Fruit fly (Drosophila melanogaster) whole organism, embryonic: Measurements from ENCODE around the gene Mtpalpha.

ENCODE experiments used
- Aef1 ChIP-seq: fragments of 200-800 bp; sonication (Bioruptor generic); IDR thresholded peaks from 3 replicates; pipeline ENCODE4 v1.3.6; 2022; ENCODE audit warnings: missing biosample characterization, missing genetic modification characterization
- Atf6 ChIP-seq: fragments of 200-800 bp; sonication (Bioruptor generic); IDR thresholded peaks from 2 replicates; pipeline ENCODE4 v1.3.6; 2022; ENCODE audit warnings: missing biosample characterization, missing genetic modification characterization
- CG10979 ChIP-seq: fragments of 200-800 bp; sonication (Bioruptor generic); optimal IDR thresholded peaks from 2 replicates; lab custom pipeline; 2018; ENCODE audit warnings: missing biosample characterization, mild to moderate bottlenecking, missing genetic modification characterization, moderate library complexity
- CG11247 ChIP-seq: fragments of 200-800 bp; sonication (Bioruptor generic); IDR thresholded peaks from 2 replicates; pipeline ENCODE4 v1.3.6; 2022; ENCODE audit warnings: missing biosample characterization, missing genetic modification characterization
- CG11398 ChIP-seq: fragments of 200-800 bp; sonication (Bioruptor generic); optimal IDR thresholded peaks from 2 replicates; lab custom pipeline; 2016; ENCODE audit warnings: missing biosample characterization, missing genetic modification characterization
- CG12071 ChIP-seq: fragments of 200-800 bp; sonication (Bioruptor generic); optimal IDR thresholded peaks from 3 replicates; lab custom pipeline; 2018; ENCODE audit warnings: missing biosample characterization, mild to moderate bottlenecking, missing genetic modification characterization
- CG12942 ChIP-seq: fragments of 200-800 bp; sonication (Bioruptor generic); optimal IDR thresholded peaks from 3 replicates; lab custom pipeline; 2016; ENCODE audit warnings: missing biosample characterization, missing genetic modification characterization
- CG13424 ChIP-seq: fragments of 200-800 bp; sonication (Bioruptor generic); optimal IDR thresholded peaks from 2 replicates; lab custom pipeline; 2019; ENCODE audit warnings: missing biosample characterization, mild to moderate bottlenecking, missing genetic modification characterization, moderate library complexity
- CG13775 ChIP-seq: fragments of 200-800 bp; sonication (Bioruptor generic); optimal IDR thresholded peaks from 3 replicates; lab custom pipeline; 2017; ENCODE audit warnings: missing biosample characterization, mild to moderate bottlenecking, missing genetic modification characterization
- CG15479 ChIP-seq: fragments of 200-800 bp; sonication (Bioruptor generic); optimal IDR thresholded peaks from 3 replicates; lab custom pipeline; 2019; ENCODE audit warnings: missing biosample characterization, mild to moderate bottlenecking, missing genetic modification characterization, moderate library complexity
- CG1602 ChIP-seq: fragments of 200-800 bp; sonication (Bioruptor generic); optimal IDR thresholded peaks from 3 replicates; lab custom pipeline; 2016; ENCODE audit warnings: missing biosample characterization, missing genetic modification characterization
- CG17568 ChIP-seq: fragments of 200-800 bp; sonication (Bioruptor generic); optimal IDR thresholded peaks from 2 replicates; lab custom pipeline; 2018; ENCODE audit warnings: missing biosample characterization, mild to moderate bottlenecking, missing genetic modification characterization, moderate library complexity
- CG18619 ChIP-seq: fragments of 200-800 bp; sonication (Bioruptor generic); optimal IDR thresholded peaks from 3 replicates; lab custom pipeline; 2017; ENCODE audit warnings: missing biosample characterization, mild to moderate bottlenecking, missing genetic modification characterization
- CG2199 ChIP-seq: fragments of 200-800 bp; sonication (Bioruptor generic); IDR thresholded peaks from 3 replicates; pipeline ENCODE4 v1.3.6; 2022; ENCODE audit warnings: missing biosample characterization, missing genetic modification characterization
- CG2202 ChIP-seq: fragments of 200-800 bp; sonication (Bioruptor generic); optimal IDR thresholded peaks from 2 replicates; lab custom pipeline; 2018; ENCODE audit warnings: missing biosample characterization, mild to moderate bottlenecking, missing genetic modification characterization
- CG30403 ChIP-seq: fragments of 200-800 bp; sonication (Bioruptor generic); optimal IDR thresholded peaks from 3 replicates; lab custom pipeline; 2016; ENCODE audit warnings: missing biosample characterization, missing genetic modification characterization
- CG4617 ChIP-seq: fragments of 200-800 bp; sonication (Bioruptor generic); optimal IDR thresholded peaks from 3 replicates; lab custom pipeline; 2016; ENCODE audit warnings: missing biosample characterization, missing genetic modification characterization, borderline replicate concordance
- CG6689 ChIP-seq: fragments of 200-800 bp; sonication (Bioruptor generic); IDR thresholded peaks from 2 replicates; pipeline ENCODE4 v1.3.6; 2022; ENCODE audit warnings: missing biosample characterization, missing genetic modification characterization
- CG7372 ChIP-seq: fragments of 200-800 bp; sonication (Bioruptor generic); IDR thresholded peaks from 2 replicates; pipeline ENCODE4 v1.3.6; 2022; ENCODE audit warnings: missing biosample characterization, missing genetic modification characterization
- CG8388 ChIP-seq: fragments of 200-800 bp; sonication (Bioruptor generic); optimal IDR thresholded peaks from 2 replicates; lab custom pipeline; 2019; ENCODE audit warnings: missing biosample characterization, mild to moderate bottlenecking, missing genetic modification characterization, moderate library complexity
- Dp ChIP-seq: fragments of 200-800 bp; sonication (Bioruptor generic); optimal IDR thresholded peaks from 2 replicates; lab custom pipeline; 2018; ENCODE audit warnings: missing biosample characterization, mild to moderate bottlenecking, missing genetic modification characterization, moderate library complexity
- Hr51 ChIP-seq, 2 experiments: fragments of 200-800 bp; sonication (Bioruptor generic); optimal IDR thresholded peaks; 2 replicates in 1 of 2; 3 replicates in 1 of 2; lab custom pipeline; 2016 to 2018; ENCODE audit warnings: missing biosample characterization in 2 of 2, missing genetic modification characterization in 2 of 2, mild to moderate bottlenecking in 1 of 2, moderate library complexity in 1 of 2
- Hr78 ChIP-seq, 2 experiments: fragments of 200-800 bp in 1 of 2; fragments of >200 bp in 1 of 2; sonication (Bioruptor generic) in 1 of 2; optimal IDR thresholded peaks; 2 replicates each; lab custom pipeline; 2017 to 2019; ENCODE audit warnings: missing biosample characterization in 2 of 2, missing genetic modification characterization in 2 of 2, mild to moderate bottlenecking in 1 of 2, moderate library complexity in 1 of 2
- Mad ChIP-seq: fragments of 200-800 bp; sonication (Bioruptor generic); optimal IDR thresholded peaks from 2 replicates; lab custom pipeline; 2016; ENCODE audit warnings: missing biosample characterization, missing genetic modification characterization
- NC2β ChIP-seq: fragments of 200-800 bp; sonication (Bioruptor generic); optimal IDR thresholded peaks from 2 replicates; lab custom pipeline; 2016; ENCODE audit warnings: missing biosample characterization, missing genetic modification characterization
- Nf-YB ChIP-seq: fragments of 200-800 bp; sonication (Bioruptor generic); optimal IDR thresholded peaks from 3 replicates; lab custom pipeline; 2019; ENCODE audit warnings: missing biosample characterization, mild to moderate bottlenecking, missing genetic modification characterization, moderate library complexity
- NfI ChIP-seq: fragments of 200-800 bp; sonication (Bioruptor generic); optimal IDR thresholded peaks from 3 replicates; lab custom pipeline; 2018; ENCODE audit warnings: missing biosample characterization, mild to moderate bottlenecking, missing genetic modification characterization, moderate library complexity
- Sry-δ ChIP-seq: fragments of 200-800 bp; sonication (Bioruptor generic); optimal IDR thresholded peaks from 2 replicates; lab custom pipeline; 2016; ENCODE audit warnings: missing biosample characterization, missing genetic modification characterization
- chm ChIP-seq: fragments of 200-800 bp; sonication (Bioruptor generic); IDR thresholded peaks from 2 replicates; pipeline ENCODE4 v1.3.6; 2022; ENCODE audit warnings: missing biosample characterization, missing genetic modification characterization
- crol ChIP-seq: fragments of 200-800 bp; sonication (Bioruptor generic); IDR thresholded peaks from 2 replicates; pipeline ENCODE4 v1.3.6; 2022; ENCODE audit warnings: missing biosample characterization, missing genetic modification characterization
- cwo ChIP-seq: fragments of 200-800 bp; sonication (Bioruptor generic); optimal IDR thresholded peaks from 3 replicates; lab custom pipeline; 2017; ENCODE audit warnings: missing biosample characterization, missing genetic modification characterization, mild to moderate bottlenecking, moderate library complexity, missing genetic modification reagents
- dpn ChIP-seq, 2 experiments: fragments of 200-800 bp; sonication (Bioruptor generic); optimal IDR thresholded peaks; 3 replicates each; lab custom pipeline; 2016; ENCODE audit warnings: missing biosample characterization in 2 of 2, missing genetic modification characterization in 2 of 2
- eyg ChIP-seq: fragments of 200-800 bp; sonication (Bioruptor generic); optimal IDR thresholded peaks from 3 replicates; lab custom pipeline; 2016; ENCODE audit warnings: missing biosample characterization, missing genetic modification characterization
- fd96Cb ChIP-seq: fragments of 200-800 bp; sonication (Bioruptor generic); optimal IDR thresholded peaks from 2 replicates; lab custom pipeline; 2018; ENCODE audit warnings: missing biosample characterization, mild to moderate bottlenecking, missing genetic modification characterization, moderate library complexity
- gem ChIP-seq: fragments of 200-800 bp; sonication (Bioruptor generic); optimal IDR thresholded peaks from 2 replicates; lab custom pipeline; 2019; ENCODE audit warnings: missing biosample characterization, mild to moderate bottlenecking, missing genetic modification characterization, moderate library complexity
- ind ChIP-seq: fragments of 200-800 bp; sonication (Bioruptor generic); optimal IDR thresholded peaks from 3 replicates; lab custom pipeline; 2016; ENCODE audit warnings: missing biosample characterization, missing genetic modification characterization
- nom ChIP-seq: fragments of 200-800 bp; sonication (Bioruptor generic); optimal IDR thresholded peaks from 2 replicates; lab custom pipeline; 2017; ENCODE audit warnings: missing biosample characterization, missing genetic modification characterization, mild to moderate bottlenecking, moderate library complexity, missing genetic modification reagents
- odd ChIP-seq: fragments of 200-800 bp; sonication (Bioruptor generic); optimal IDR thresholded peaks from 2 replicates; lab custom pipeline; 2017; ENCODE audit warnings: missing biosample characterization, mild to moderate bottlenecking, missing genetic modification characterization
- peb ChIP-seq: fragments of 200-800 bp; sonication (Bioruptor generic); IDR thresholded peaks from 2 replicates; pipeline ENCODE4 v1.3.6; 2022; ENCODE audit warnings: missing biosample characterization, missing genetic modification characterization
- phol ChIP-seq: fragments of 200-800 bp; sonication (Bioruptor generic); optimal IDR thresholded peaks from 3 replicates; lab custom pipeline; 2018; ENCODE audit warnings: missing biosample characterization, mild to moderate bottlenecking, missing genetic modification characterization, moderate library complexity
- ranshi ChIP-seq: fragments of 200-800 bp; sonication (Bioruptor generic); IDR thresholded peaks from 2 replicates; pipeline ENCODE4 v1.3.6; 2022; ENCODE audit warnings: missing biosample characterization, missing genetic modification characterization
- sc ChIP-seq, 3 experiments: fragments of >200 bp in 2 of 3; fragments of 200-800 bp in 1 of 3; sonication (Bioruptor generic) in 1 of 3; optimal IDR thresholded peaks; 2 replicates in 2 of 3; 3 replicates in 1 of 3; lab custom pipeline; 2017; ENCODE audit warnings: mild to moderate bottlenecking in 1 of 3, missing biosample characterization in 1 of 3, missing genetic modification characterization in 1 of 3, missing genetic modification reagents in 1 of 3
- sens-2 ChIP-seq: fragments of 200-800 bp; sonication (Bioruptor generic); IDR thresholded peaks from 2 replicates; pipeline ENCODE4 v1.3.6; 2022; ENCODE audit warnings: missing biosample characterization, missing genetic modification characterization
- sim ChIP-seq: fragments of 200-800 bp; sonication (Bioruptor generic); IDR thresholded peaks from 2 replicates; pipeline ENCODE4 v1.3.6; 2022; ENCODE audit warnings: missing biosample characterization, missing genetic modification characterization
- sima ChIP-seq: fragments of 200-800 bp; sonication (Bioruptor generic); optimal IDR thresholded peaks from 2 replicates; lab custom pipeline; 2016; ENCODE audit warnings: missing biosample characterization, missing genetic modification characterization
- slbo ChIP-seq: fragments of 200-800 bp; sonication (Bioruptor generic); IDR thresholded peaks from 2 replicates; pipeline ENCODE4 v1.3.6; 2022; ENCODE audit warnings: missing biosample characterization, missing genetic modification characterization
- so ChIP-seq: fragments of 200-800 bp; sonication (Bioruptor generic); IDR thresholded peaks from 3 replicates; pipeline ENCODE4 v1.3.6; 2022; ENCODE audit warnings: missing biosample characterization, missing genetic modification characterization
- usp ChIP-seq: fragments of >200 bp; optimal IDR thresholded peaks from 2 replicates; lab custom pipeline; 2017; ENCODE audit warnings: missing biosample characterization, missing genetic modification characterization
- zf30C ChIP-seq: fragments of 200-800 bp; sonication (Bioruptor generic); optimal IDR thresholded peaks from 3 replicates; lab custom pipeline; 2018; ENCODE audit warnings: missing biosample characterization, mild to moderate bottlenecking, missing genetic modification characterization

Gene Mtpalpha

dm6 chr2L:9598390-9598789 is 21.8 kb upstream of the Mtpalpha start (continued):
- TF ChIP-seq zf30C (GFP tag; lab: Kevin White, UChicago) (peak; percentile 66), fd96Cb (tag; lab: Kevin White, UChicago) (peak; percentile 75), nom (GFP tag; lab: Kevin White, UChicago) (no peak), CG7372 (GFP tag; lab: Robert Waterston, UW) (peak; percentile 50; the same call in 1 of the 2 replicates), slbo (GFP tag; lab: Robert Waterston, UW) (peak; percentile 44; the same call in 1 of the 2 replicates), Mad (GFP tag; lab: Kevin White, UChicago) (no peak), ind (GFP tag; lab: Kevin White, UChicago) (peak; percentile 10), gem (tag; lab: Kevin White, UChicago) (peak; percentile 76), CG2202 (tag; lab: Kevin White, UChicago) (peak; percentile 73), Nf-YB (GFP tag; lab: Kevin White, UChicago) (peak; percentile 22), sens-2 (peak; percentile 84), sim (GFP tag; lab: Robert Waterston, UW) (peak; percentile 71), CG17568 (GFP tag; lab: Kevin White, UChicago) (no peak), chm (GFP tag; lab: Robert Waterston, UW) (peak; percentile 84), usp (no peak), CG13775 (GFP tag; lab: Kevin White, UChicago) (peak; percentile 59), dpn (GFP tag; optimal IDR thresholded peaks at IDR 0.05; lab: Kevin White, UChicago) (peak in 1 of 2 experiments; percentile 34), sc (optimal IDR thresholded peaks at IDR 0.05; lab: Kevin White, UChicago) (no peak), sc (GFP tag; optimal IDR thresholded peaks at IDR 0.05; lab: Kevin White, UChicago) (peak; percentile 53), CG15479 (GFP tag; lab: Kevin White, UChicago) (no peak), CG4617 (peak; percentile 16), Hr78 (GFP tag; optimal IDR thresholded peaks at IDR 0.05; lab: Kevin White, UChicago) (peak in 1 of 2 experiments; percentile 15), sima (GFP tag; lab: Kevin White, UChicago) (no peak), Dp (GFP tag; lab: Kevin White, UChicago) (no peak), peb (GFP tag; lab: Robert Waterston, UW) (peak; percentile 72; the same call in 1 of the 2 replicates), so (GFP tag; lab: Robert Waterston, UW) (peak; percentile 61; the same call in 1 of the 3 replicates), NfI (GFP tag; lab: Kevin White, UChicago) (no peak), CG2199 (GFP tag; lab: Robert Waterston, UW) (peak; percentile 79; the same call in 1 of the 3 replicates), ranshi (GFP tag; lab: Robert Waterston, UW) (peak; percentile 74; the same call in 1 of the 2 replicates), phol (peak; percentile 76), CG1602 (GFP tag; lab: Kevin White, UChicago) (peak; percentile 48), NC2β (no peak), crol (peak; percentile 43; the same call in 1 of the 2 replicates), CG30403 (GFP tag; lab: Kevin White, UChicago) (peak; percentile 58), CG11398 (GFP tag; lab: Kevin White, UChicago) (no peak), CG6689 (GFP tag; lab: Robert Waterston, UW) (peak; percentile 77), Sry-δ (GFP tag; lab: Kevin White, UChicago) (no peak), Atf6 (peak; percentile 28; the same call in 1 of the 2 replicates), CG10979 (peak; percentile 86), CG18619 (GFP tag; lab: Kevin White, UChicago) (peak; percentile 34), CG11247 (GFP tag; lab: Robert Waterston, UW) (peak; percentile 54; the same call in 1 of the 2 replicates), CG12071 (GFP tag; lab: Kevin White, UChicago) (no peak), eyg (GFP tag; lab: Kevin White, UChicago) (no peak), CG12942 (peak; percentile 3), Aef1 (GFP tag; lab: Robert Waterston, UW) (peak; percentile 54; the same call in 2 of the 3 replicates), CG13424 (peak; percentile 61), odd (GFP tag; lab: Kevin White, UChicago) (peak; percentile 32), cwo (GFP tag; lab: Kevin White, UChicago) (peak; percentile 9), CG8388 (GFP tag; lab: Kevin White, UChicago) (peak; percentile 70), Hr51 (GFP tag; optimal IDR thresholded peaks at IDR 0.05; lab: Kevin White, UChicago) (no peak)
